Worm (Caenorhabditis elegans) whole organism, L1 larva: ENCODE data around the gene nhr-182.

Experiments used
- C04F5.9 ChIP-seq: sonication (generic microtip); optimal IDR thresholded peaks from 2 replicates; lab custom pipeline; 2016; ENCODE audit warnings: missing genetic modification characterization, missing compliant biosample characterization
- C34B4.2 ChIP-seq: sonication (generic microtip); optimal IDR thresholded peaks from 2 replicates; lab custom pipeline; 2017; ENCODE audit warnings: mild to moderate bottlenecking, missing genetic modification characterization, missing compliant biosample characterization
- alr-1 ChIP-seq: fragments of 200-800 bp; sonication (Bioruptor generic); optimal IDR thresholded peaks from 2 replicates; lab custom pipeline; 2018; ENCODE audit warnings: borderline replicate concordance, mild to moderate bottlenecking, missing genetic modification characterization, missing compliant biosample characterization
- ama-1 ChIP-seq: fragments of 150-350 bp; optimal IDR thresholded peaks from 2 replicates; lab custom pipeline; 2014
- blmp-1 ChIP-seq: fragments of 150-350 bp; optimal IDR thresholded peaks from 2 replicates; lab custom pipeline; 2014; ENCODE audit warnings: missing biosample characterization, missing genetic modification characterization
- ceh-8 ChIP-seq: fragments of 200-800 bp; sonication (Bioruptor generic); optimal IDR thresholded peaks from 2 replicates; lab custom pipeline; 2018; ENCODE audit warnings: mild to moderate bottlenecking, missing genetic modification characterization, moderate library complexity, missing compliant biosample characterization
- ceh-82 ChIP-seq, 3 experiments: fragments of 150-350 bp in 1 of 3; sonication (generic microtip) in 2 of 3; optimal IDR thresholded peaks; 2 replicates each; lab custom pipeline; 2014 to 2017; ENCODE audit warnings: missing biosample characterization in 3 of 3, missing genetic modification characterization in 3 of 3
- ceh-88 ChIP-seq: fragments of 200-800 bp; sonication (Bioruptor generic); IDR thresholded peaks from 2 replicates; pipeline ENCODE4 v1.3.6; 2022; ENCODE audit warnings: missing genetic modification characterization, missing compliant biosample characterization
- ceh-90 ChIP-seq: sonication (generic microtip); optimal IDR thresholded peaks from 2 replicates; lab custom pipeline; 2016; ENCODE audit warnings: missing genetic modification characterization, missing compliant biosample characterization
- dpl-1 ChIP-seq, 3 experiments: fragments of 150-350 bp in 2 of 3; sonication (generic microtip) in 1 of 3; optimal IDR thresholded peaks; 2 replicates each; lab custom pipeline; 2014 to 2017; ENCODE audit warnings: missing biosample characterization in 3 of 3, missing genetic modification characterization in 3 of 3, missing genetic modification reagents in 3 of 3
- dsc-1 ChIP-seq: sonication (generic microtip); optimal IDR thresholded peaks from 2 replicates; lab custom pipeline; 2016; ENCODE audit warnings: mild to moderate bottlenecking, missing genetic modification characterization, missing compliant biosample characterization
- efl-1 ChIP-seq, 4 experiments: fragments of 150-350 bp; optimal IDR thresholded peaks in 3 of 4; peaks in 1 of 4; 1 replicate in 1 of 4; 2 replicates in 3 of 4; lab custom pipeline; 2014; ENCODE audit warnings: missing biosample characterization in 2 of 4, missing genetic modification characterization in 2 of 4, missing genetic modification reagents in 2 of 4
- elt-2 ChIP-seq: sonication (generic microtip); optimal IDR thresholded peaks from 2 replicates; lab custom pipeline; 2016; ENCODE audit warnings: missing genetic modification characterization, mild to moderate bottlenecking, inconsistent platforms, missing compliant biosample characterization, missing genetic modification reagents
- elt-3 ChIP-seq, 6 experiments: fragments of 150-350 bp in 1 of 6; sonication (generic microtip); optimal IDR thresholded peaks; 2 replicates each; lab custom pipeline; 2017 to 2018; ENCODE audit warnings: missing biosample characterization in 6 of 6, missing genetic modification characterization in 6 of 6, inconsistent platforms in 1 of 6
- fkh-10 ChIP-seq: sonication (generic microtip); optimal IDR thresholded peaks from 2 replicates; lab custom pipeline; 2017; ENCODE audit warnings: missing biosample characterization, missing genetic modification reagents, missing genetic modification characterization
- fkh-8 ChIP-seq: sonication (generic microtip); optimal IDR thresholded peaks from 2 replicates; lab custom pipeline; 2016; ENCODE audit warnings: mild to moderate bottlenecking, missing genetic modification characterization, missing compliant biosample characterization
- irx-1 ChIP-seq: sonication (generic microtip); optimal IDR thresholded peaks from 2 replicates; lab custom pipeline; 2016; ENCODE audit warnings: missing genetic modification characterization, missing compliant biosample characterization
- isw-1 ChIP-seq: fragments of 200-800 bp; sonication (Bioruptor generic); IDR thresholded peaks from 2 replicates; pipeline ENCODE4 v1.3.6; 2022; ENCODE audit warnings: missing genetic modification characterization, missing compliant biosample characterization
- lin-13 ChIP-seq: fragments of 150-350 bp; optimal IDR thresholded peaks from 2 replicates; lab custom pipeline; 2014; ENCODE audit warnings: missing biosample characterization, missing genetic modification reagents, missing genetic modification characterization
- lin-14 ChIP-seq: fragments of 200-800 bp; sonication (Bioruptor generic); optimal IDR thresholded peaks from 2 replicates; lab custom pipeline; 2018; ENCODE audit warnings: mild to moderate bottlenecking, missing genetic modification characterization, moderate library complexity, missing compliant biosample characterization
- lin-35 ChIP-seq, 2 experiments: fragments of 150-350 bp; optimal IDR thresholded peaks; 2 replicates each; lab custom pipeline; 2014; ENCODE audit warnings: missing biosample characterization in 2 of 2, missing genetic modification characterization in 2 of 2, missing genetic modification reagents in 2 of 2
- lsy-2 ChIP-seq, 2 experiments: fragments of 150-350 bp; optimal IDR thresholded peaks; 2 replicates each; lab custom pipeline; 2014; ENCODE audit warnings: missing biosample characterization in 2 of 2, missing genetic modification characterization in 2 of 2
- nhr-12 ChIP-seq: sonication (generic microtip); optimal IDR thresholded peaks from 2 replicates; lab custom pipeline; 2017; ENCODE audit warnings: missing biosample characterization, missing genetic modification characterization
- nhr-19 ChIP-seq: fragments of 200-800 bp; sonication (Bioruptor generic); conservative IDR thresholded peaks from 2 replicates; pipeline ENCODE4 v1.3.6; 2022; ENCODE audit warnings: missing genetic modification characterization, missing compliant biosample characterization
- nhr-20 ChIP-seq: sonication (generic microtip); optimal IDR thresholded peaks from 2 replicates; lab custom pipeline; 2016; ENCODE audit warnings: mild to moderate bottlenecking, missing genetic modification characterization, missing compliant biosample characterization
- nhr-76 ChIP-seq: sonication (generic microtip); optimal IDR thresholded peaks from 2 replicates; lab custom pipeline; 2017; ENCODE audit warnings: missing biosample characterization, missing genetic modification characterization
- nhr-77 ChIP-seq: fragments of 150-350 bp; optimal IDR thresholded peaks from 2 replicates; lab custom pipeline; 2014; ENCODE audit warnings: missing biosample characterization, missing genetic modification characterization
- nhr-85 ChIP-seq: sonication (generic microtip); peaks from one replicate; lab custom pipeline; 2016; ENCODE audit warnings: missing genetic modification characterization, inconsistent platforms, missing compliant biosample characterization
- pag-3 ChIP-seq: sonication (generic microtip); optimal IDR thresholded peaks from 2 replicates; lab custom pipeline; 2017; ENCODE audit warnings: missing genetic modification characterization, mild to moderate bottlenecking, missing compliant biosample characterization, antibody characterized with exemption, borderline replicate concordance; ENCODE audit not compliant: insufficient read depth
- pqm-1 ChIP-seq: sonication (generic microtip); optimal IDR thresholded peaks from 3 replicates; lab custom pipeline; 2017; ENCODE audit warnings: missing biosample characterization, missing genetic modification characterization
- rnt-1 ChIP-seq: sonication (generic microtip); optimal IDR thresholded peaks from 2 replicates; lab custom pipeline; 2016; ENCODE audit warnings: mild to moderate bottlenecking, missing genetic modification characterization, moderate library complexity, missing compliant biosample characterization
- snpc-4 ChIP-seq: fragments of 150-350 bp; optimal IDR thresholded peaks from 2 replicates; lab custom pipeline; 2014; ENCODE audit warnings: missing biosample characterization, missing genetic modification characterization
- snu-23 ChIP-seq: sonication (generic microtip); optimal IDR thresholded peaks from 2 replicates; lab custom pipeline; 2016; ENCODE audit warnings: missing genetic modification characterization, missing compliant biosample characterization
- sox-4 ChIP-seq: sonication (generic microtip); optimal IDR thresholded peaks from 2 replicates; lab custom pipeline; 2016; ENCODE audit warnings: missing genetic modification characterization, missing compliant biosample characterization
- unc-86 ChIP-seq: sonication (generic microtip); optimal IDR thresholded peaks from 2 replicates; lab custom pipeline; 2016; ENCODE audit warnings: missing genetic modification characterization, missing compliant biosample characterization
- vab-15 ChIP-seq: sonication (generic microtip); optimal IDR thresholded peaks from 2 replicates; lab custom pipeline; 2017; ENCODE audit warnings: missing genotype, mild to moderate bottlenecking, missing genetic modification characterization, missing compliant biosample characterization
- zag-1 ChIP-seq: fragments of 150-350 bp; optimal IDR thresholded peaks from 2 replicates; lab custom pipeline; 2014; ENCODE audit warnings: missing biosample characterization, missing genetic modification characterization
- ztf-11 ChIP-seq, 2 experiments: sonication (generic microtip); optimal IDR thresholded peaks; 2 replicates each; lab custom pipeline; 2016 to 2017; ENCODE audit warnings: missing genetic modification characterization in 2 of 2, missing biosample characterization in 1 of 2, missing compliant biosample characterization in 1 of 2

nhr-182 gene

ce11 chrV:2249310-2249709, 10.4 kb downstream of the nhr-182 start, which contains the start of gene cyp-33C6:
TSS of gene cyp-33C6 (minus strand) at chrV:2249410.
- TF ChIP-seq nhr-20 (tag; lab: Kevin White, UChicago) = no peak
- no peak for TF ChIP-seq nhr-19 (GFP tag; lab: Robert Waterston, UW)
- no peak for TF ChIP-seq C34B4.2
- no peak for TF ChIP-seq irx-1
- TF ChIP-seq pqm-1 (tag; lab: Kevin White, UChicago) = no peak
- no peak for TF ChIP-seq dpl-1 (GFP tag; optimal IDR thresholded peaks at IDR 0.05; lab: Kevin White, UChicago)
- TF ChIP-seq nhr-85 = no peak
- no peak for TF ChIP-seq vab-15 (tag; lab: Kevin White, UChicago)
- TF ChIP-seq snpc-4 (tag; lab: Kevin White, UChicago) = no peak

DNA sequence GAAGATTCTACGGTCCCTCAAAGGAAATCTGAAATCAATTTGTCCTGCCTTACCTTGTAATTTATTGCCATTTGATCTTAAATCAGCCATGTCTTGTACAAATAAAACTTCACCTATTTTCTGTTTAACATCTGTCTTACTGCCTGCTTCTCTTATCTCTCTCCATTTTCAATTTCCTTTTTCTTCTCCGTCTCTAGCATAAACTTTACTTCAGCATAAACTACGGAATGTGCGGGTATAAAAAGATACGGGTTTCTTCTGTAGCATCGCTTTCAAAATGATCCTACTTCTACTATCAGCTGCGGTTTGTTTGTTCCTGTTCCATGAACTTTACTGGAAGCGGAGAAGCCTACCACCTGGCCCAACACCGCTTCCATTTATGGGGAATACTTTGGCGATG, 15.0 kb downstream of the nhr-182 start, which contains the start of gene cyp-33C5:
TSS of gene cyp-33C5 (plus strand) at position 254 of the 400 bp plus-strand sequence.
- peak; percentile 12 for TF ChIP-seq rnt-1 (tag; lab: Kevin White, UChicago)
- TF ChIP-seq alr-1 (tag; lab: Kevin White, UChicago) = no peak
- peak in 1 of 3 experiments; percentile 17 for TF ChIP-seq ceh-82 (tag; optimal IDR thresholded peaks at IDR 0.05; lab: Kevin White, UChicago)
- TF ChIP-seq pqm-1 (tag; lab: Kevin White, UChicago) = no peak
- TF ChIP-seq lin-14 (GFP tag; lab: Kevin White, UChicago) = peak; percentile 84
- peak; percentile 11 for TF ChIP-seq elt-2
- no peak for TF ChIP-seq nhr-12 (tag; lab: Kevin White, UChicago)
- TF ChIP-seq nhr-20 (tag; lab: Kevin White, UChicago) = peak; percentile 75
- peak; percentile 22 for TF ChIP-seq nhr-77 (tag; lab: Kevin White, UChicago)
- no peak for TF ChIP-seq isw-1
- TF ChIP-seq nhr-85 = peak; percentile 67
- no peak; the same call in 1 of the 2 replicates for TF ChIP-seq nhr-19 (GFP tag; lab: Robert Waterston, UW)
- TF ChIP-seq efl-1 (optimal IDR thresholded peaks at IDR 0.05; lab: Kevin White, UChicago) = peak; percentile 43 to 59
- peak in 1 of 2 experiments; percentile 92 for TF ChIP-seq efl-1 (GFP tag; optimal IDR thresholded peaks at IDR 0.05 in 1 of 2; lab: Kevin White, UChicago)
- no peak for TF ChIP-seq ceh-90 (tag; lab: Kevin White, UChicago)
- TF ChIP-seq elt-3 (tag; optimal IDR thresholded peaks at IDR 0.05; lab: Kevin White, UChicago) = peak in 2 of 6 experiments; percentile 46 to 54
- TF ChIP-seq blmp-1 (tag; lab: Kevin White, UChicago) = peak; percentile 62
- TF ChIP-seq lin-35 (GFP tag; optimal IDR thresholded peaks at IDR 0.05; lab: Kevin White, UChicago) = peak in 1 of 2 experiments; percentile 31
- TF ChIP-seq ceh-8 (GFP tag; lab: Kevin White, UChicago) = no peak
- TF ChIP-seq zag-1 = no peak
- peak; percentile 29 for TF ChIP-seq snu-23 (GFP tag; lab: Kevin White, UChicago)
- TF ChIP-seq lsy-2 (tag; optimal IDR thresholded peaks at IDR 0.05; lab: Kevin White, UChicago) = peak in 1 of 2 experiments; percentile 16
- TF ChIP-seq, all 84 proteins: peak for 13

- TF ChIP-seq fkh-10 (GFP tag; lab: Kevin White, UChicago) = no peak
- peak; percentile 56 for TF ChIP-seq lin-14 (GFP tag; lab: Kevin White, UChicago)
- peak; percentile 17 for TF ChIP-seq nhr-20 (tag; lab: Kevin White, UChicago)
- no peak for TF ChIP-seq ztf-11 (tag; optimal IDR thresholded peaks at IDR 0.05; lab: Kevin White, UChicago)
- no peak for TF ChIP-seq rnt-1 (tag; lab: Kevin White, UChicago)
- TF ChIP-seq dsc-1 (tag; lab: Kevin White, UChicago) = no peak
- no peak for TF ChIP-seq ceh-88
- no peak for TF ChIP-seq lin-13
- TF ChIP-seq elt-3 (tag; optimal IDR thresholded peaks at IDR 0.05; lab: Kevin White, UChicago) = peak in 1 of 6 experiments; percentile 21
- no peak for TF ChIP-seq ceh-82 (tag; optimal IDR thresholded peaks at IDR 0.05; lab: Kevin White, UChicago)
- TF ChIP-seq fkh-8 = no peak
- TF ChIP-seq pag-3 (tag; lab: Kevin White, UChicago) = no peak
- no peak for TF ChIP-seq lsy-2 (tag; optimal IDR thresholded peaks at IDR 0.05; lab: Kevin White, UChicago)
- TF ChIP-seq irx-1 = no peak
- TF ChIP-seq nhr-76 = no peak
- TF ChIP-seq C04F5.9 (tag; lab: Kevin White, UChicago) = no peak
- no peak for TF ChIP-seq sox-4 (tag; lab: Kevin White, UChicago)
- no peak for TF ChIP-seq ceh-8 (GFP tag; lab: Kevin White, UChicago)
- no peak for TF ChIP-seq unc-86
- TF ChIP-seq blmp-1 (tag; lab: Kevin White, UChicago) = peak; percentile 48
- TF ChIP-seq ama-1 (lab: Kevin White, UChicago) = no peak
These were observed 17.1 kb downstream of the nhr-182 start, which contains the start of gene cyp-33C3 for ce11 chrV:2242630-2243029. TSS of gene cyp-33C3 (plus strand) at chrV:2242778.
